Worm (Caenorhabditis elegans) whole organism, young adult: ENCODE results near the gene F36D4.5.

Experiments used
- ama-1 ChIP-seq, 3 experiments: fragments of 150-350 bp in 1 of 3; sonication (generic microtip) in 2 of 3; optimal IDR thresholded peaks; 2 replicates each; lab custom pipeline; 2014 to 2018; ENCODE audit warnings: missing biosample characterization in 2 of 3, missing genetic modification characterization in 2 of 3, missing genetic modification reagents in 2 of 3
- nhr-90 ChIP-seq: sonication (generic microtip); optimal IDR thresholded peaks from 2 replicates; lab custom pipeline; 2016; ENCODE audit warnings: missing genotype, mild to moderate bottlenecking, missing genetic modification characterization, missing compliant biosample characterization

- no peak for TF ChIP-seq ama-1 (optimal IDR thresholded peaks at IDR 0.05; lab: Kevin White, UChicago)
- TF ChIP-seq ama-1 (GFP tag; optimal IDR thresholded peaks at IDR 0.05; lab: Kevin White, UChicago) = no peak
- TF ChIP-seq nhr-90 = no peak
These were observed 43.7 kb downstream of the F36D4.5 start, which contains the start of gene E02C12.12 for ce11 chrV:9381846-9382363.
